Fruit fly (Drosophila melanogaster) whole organism, prepupa: ENCODE measurements around the gene CG32344.
A peak's percentile ranks its signal among the peaks of the same experiment; 100 is the strongest.

ENCODE experiments used
- CG4318 ChIP-seq: fragments of 200-800 bp; sonication (Bioruptor generic); optimal IDR thresholded peaks from 3 replicates; lab custom pipeline; 2017; ENCODE audit warnings: missing biosample characterization, mild to moderate bottlenecking, missing genetic modification characterization
- fkh ChIP-seq: fragments of 200-800 bp; sonication (Bioruptor generic); optimal IDR thresholded peaks from 3 replicates; lab custom pipeline; 2017; ENCODE audit warnings: missing biosample characterization, mild to moderate bottlenecking, missing genetic modification characterization, moderate library complexity
- salr ChIP-seq, 2 experiments: fragments of 200-800 bp; sonication (Bioruptor generic); optimal IDR thresholded peaks; 3 replicates each; lab custom pipeline; 2016 to 2018; ENCODE audit warnings: missing biosample characterization in 2 of 2, missing genetic modification characterization in 2 of 2, mild to moderate bottlenecking in 1 of 2
- vri ChIP-seq: fragments of 200-800 bp; sonication (Bioruptor generic); optimal IDR thresholded peaks from 3 replicates; lab custom pipeline; 2016; ENCODE audit warnings: missing biosample characterization, mild to moderate bottlenecking, missing genetic modification characterization

- TF ChIP-seq vri (GFP tag; lab: Kevin White, UChicago) (peak; percentile 52), fkh (peak; percentile 100), salr (GFP tag; optimal IDR thresholded peaks at IDR 0.05; lab: Kevin White, UChicago) (no peak), CG4318 (no peak)
These were observed 32.3 kb downstream of the CG32344 start for dm6 chr3L:292146-292776.
